Worm (Caenorhabditis elegans) whole organism, L1 larva: Measurements from ENCODE around the gene gpc-1.

Experiments
- C16A3.4 ChIP-seq: fragments of 150-350 bp; optimal IDR thresholded peaks from 2 replicates; lab custom pipeline; 2014; ENCODE audit warnings: missing biosample characterization, missing genetic modification characterization
- C34B4.2 ChIP-seq: sonication (generic microtip); optimal IDR thresholded peaks from 2 replicates; lab custom pipeline; 2017; ENCODE audit warnings: mild to moderate bottlenecking, missing genetic modification characterization, missing compliant biosample characterization
- F16B12.6 ChIP-seq: fragments of 150-350 bp; optimal IDR thresholded peaks from 2 replicates; lab custom pipeline; 2014; ENCODE audit warnings: missing biosample characterization, missing genetic modification characterization
- alr-1 ChIP-seq: fragments of 200-800 bp; sonication (Bioruptor generic); optimal IDR thresholded peaks from 2 replicates; lab custom pipeline; 2018; ENCODE audit warnings: borderline replicate concordance, mild to moderate bottlenecking, missing genetic modification characterization, missing compliant biosample characterization
- aly-2 ChIP-seq: fragments of 150-350 bp; optimal IDR thresholded peaks from 2 replicates; lab custom pipeline; 2014; ENCODE audit warnings: missing biosample characterization, missing genetic modification characterization
- ama-1 ChIP-seq: fragments of 150-350 bp; optimal IDR thresholded peaks from 2 replicates; lab custom pipeline; 2014
- ceh-82 ChIP-seq, 3 experiments: fragments of 150-350 bp in 1 of 3; sonication (generic microtip) in 2 of 3; optimal IDR thresholded peaks; 2 replicates each; lab custom pipeline; 2014 to 2017; ENCODE audit warnings: missing biosample characterization in 3 of 3, missing genetic modification characterization in 3 of 3
- ceh-88 ChIP-seq: fragments of 200-800 bp; sonication (Bioruptor generic); IDR thresholded peaks from 2 replicates; pipeline ENCODE4 v1.3.6; 2022; ENCODE audit warnings: missing genetic modification characterization, missing compliant biosample characterization
- ces-1 ChIP-seq: fragments of 150-350 bp; optimal IDR thresholded peaks from 2 replicates; lab custom pipeline; 2014; ENCODE audit warnings: missing biosample characterization, missing genetic modification reagents, missing genetic modification characterization
- efl-1 ChIP-seq, 4 experiments: fragments of 150-350 bp; optimal IDR thresholded peaks in 3 of 4; peaks in 1 of 4; 1 replicate in 1 of 4; 2 replicates in 3 of 4; lab custom pipeline; 2014; ENCODE audit warnings: missing biosample characterization in 2 of 4, missing genetic modification characterization in 2 of 4, missing genetic modification reagents in 2 of 4
- efl-3 ChIP-seq: fragments of 200-800 bp; sonication (Bioruptor generic); optimal IDR thresholded peaks from 2 replicates; lab custom pipeline; 2018; ENCODE audit warnings: mild to moderate bottlenecking, missing genetic modification characterization, missing compliant biosample characterization
- egl-13 ChIP-seq: sonication (generic microtip); optimal IDR thresholded peaks from 2 replicates; lab custom pipeline; 2016; ENCODE audit warnings: missing genotype, missing genetic modification reagents, missing genetic modification characterization, missing compliant biosample characterization
- fkh-10 ChIP-seq: sonication (generic microtip); optimal IDR thresholded peaks from 2 replicates; lab custom pipeline; 2017; ENCODE audit warnings: missing biosample characterization, missing genetic modification reagents, missing genetic modification characterization
- fkh-4 ChIP-seq: sonication (generic microtip); optimal IDR thresholded peaks from 2 replicates; lab custom pipeline; 2016; ENCODE audit warnings: missing compliant biosample characterization, missing genetic modification characterization, borderline replicate concordance
- fkh-8 ChIP-seq: sonication (generic microtip); optimal IDR thresholded peaks from 2 replicates; lab custom pipeline; 2016; ENCODE audit warnings: mild to moderate bottlenecking, missing genetic modification characterization, missing compliant biosample characterization
- hlh-4 ChIP-seq: sonication (generic microtip); optimal IDR thresholded peaks from 2 replicates; lab custom pipeline; 2016; ENCODE audit warnings: mild to moderate bottlenecking, missing genetic modification characterization, missing compliant biosample characterization
- irx-1 ChIP-seq: sonication (generic microtip); optimal IDR thresholded peaks from 2 replicates; lab custom pipeline; 2016; ENCODE audit warnings: missing genetic modification characterization, missing compliant biosample characterization
- jun-1 ChIP-seq: fragments of 150-350 bp; optimal IDR thresholded peaks from 2 replicates; lab custom pipeline; 2014; ENCODE audit warnings: missing biosample characterization, missing genetic modification reagents, missing genetic modification characterization
- lin-13 ChIP-seq: fragments of 150-350 bp; optimal IDR thresholded peaks from 2 replicates; lab custom pipeline; 2014; ENCODE audit warnings: missing biosample characterization, missing genetic modification reagents, missing genetic modification characterization
- lin-14 ChIP-seq: fragments of 200-800 bp; sonication (Bioruptor generic); optimal IDR thresholded peaks from 2 replicates; lab custom pipeline; 2018; ENCODE audit warnings: mild to moderate bottlenecking, missing genetic modification characterization, moderate library complexity, missing compliant biosample characterization
- lin-15B ChIP-seq: fragments of 150-350 bp; sonication (generic microtip); optimal IDR thresholded peaks from 3 replicates; lab custom pipeline; 2014; ENCODE audit warnings: missing biosample characterization, missing genetic modification characterization
- lin-35 ChIP-seq, 2 experiments: fragments of 150-350 bp; optimal IDR thresholded peaks; 2 replicates each; lab custom pipeline; 2014; ENCODE audit warnings: missing biosample characterization in 2 of 2, missing genetic modification characterization in 2 of 2, missing genetic modification reagents in 2 of 2
- lin-39 ChIP-seq: fragments of 150-350 bp; optimal IDR thresholded peaks from 2 replicates; lab custom pipeline; 2014; ENCODE audit warnings: missing biosample characterization, missing genetic modification reagents, missing genetic modification characterization
- lir-3 ChIP-seq: sonication (generic microtip); optimal IDR thresholded peaks from 2 replicates; lab custom pipeline; 2016; ENCODE audit warnings: mild to moderate bottlenecking, missing genetic modification characterization, moderate library complexity, missing compliant biosample characterization; ENCODE audit not compliant: poor library complexity
- mdl-1 ChIP-seq, 2 experiments: fragments of 150-350 bp; optimal IDR thresholded peaks; 2 replicates each; lab custom pipeline; 2014 to 2017; ENCODE audit warnings: missing biosample characterization in 2 of 2, missing genetic modification characterization in 2 of 2, inconsistent platforms in 1 of 2
- mef-2 ChIP-seq: fragments of 150-350 bp; optimal IDR thresholded peaks from 2 replicates; lab custom pipeline; 2014; ENCODE audit warnings: missing biosample characterization, missing genetic modification characterization
- mep-1 ChIP-seq: fragments of 150-350 bp; optimal IDR thresholded peaks from 2 replicates; lab custom pipeline; 2014; ENCODE audit warnings: missing biosample characterization, missing genetic modification characterization
- nhr-11 ChIP-seq: fragments of 150-350 bp; optimal IDR thresholded peaks from 2 replicates; lab custom pipeline; 2014; ENCODE audit warnings: missing biosample characterization, missing genetic modification characterization
- nhr-12 ChIP-seq: sonication (generic microtip); optimal IDR thresholded peaks from 2 replicates; lab custom pipeline; 2017; ENCODE audit warnings: missing biosample characterization, missing genetic modification characterization
- nhr-19 ChIP-seq: fragments of 200-800 bp; sonication (Bioruptor generic); conservative IDR thresholded peaks from 2 replicates; pipeline ENCODE4 v1.3.6; 2022; ENCODE audit warnings: missing genetic modification characterization, missing compliant biosample characterization
- nhr-20 ChIP-seq: sonication (generic microtip); optimal IDR thresholded peaks from 2 replicates; lab custom pipeline; 2016; ENCODE audit warnings: mild to moderate bottlenecking, missing genetic modification characterization, missing compliant biosample characterization
- nhr-28 ChIP-seq: fragments of 150-350 bp; optimal IDR thresholded peaks from 2 replicates; lab custom pipeline; 2014; ENCODE audit warnings: missing biosample characterization, missing genetic modification characterization
- nhr-47 ChIP-seq: sonication (generic microtip); optimal IDR thresholded peaks from 2 replicates; lab custom pipeline; 2016; ENCODE audit warnings: mild to moderate bottlenecking, missing genetic modification characterization, moderate library complexity, missing compliant biosample characterization
- nhr-71 ChIP-seq: sonication (generic microtip); optimal IDR thresholded peaks from 2 replicates; lab custom pipeline; 2016; ENCODE audit warnings: mild to moderate bottlenecking, missing genetic modification characterization, moderate library complexity, missing compliant biosample characterization
- nhr-84 ChIP-seq: sonication (generic microtip); optimal IDR thresholded peaks from 2 replicates; lab custom pipeline; 2017; ENCODE audit warnings: missing biosample characterization, missing genetic modification characterization
- nhr-85 ChIP-seq: sonication (generic microtip); peaks from one replicate; lab custom pipeline; 2016; ENCODE audit warnings: missing genetic modification characterization, inconsistent platforms, missing compliant biosample characterization
- nhr-90 ChIP-seq: sonication (generic microtip); optimal IDR thresholded peaks from 2 replicates; lab custom pipeline; 2016; ENCODE audit warnings: mild to moderate bottlenecking, missing genetic modification characterization, missing compliant biosample characterization; ENCODE audit not compliant: poor library complexity
- rnt-1 ChIP-seq: sonication (generic microtip); optimal IDR thresholded peaks from 2 replicates; lab custom pipeline; 2016; ENCODE audit warnings: mild to moderate bottlenecking, missing genetic modification characterization, moderate library complexity, missing compliant biosample characterization
- sox-4 ChIP-seq: sonication (generic microtip); optimal IDR thresholded peaks from 2 replicates; lab custom pipeline; 2016; ENCODE audit warnings: missing genetic modification characterization, missing compliant biosample characterization
- sup-37 ChIP-seq: fragments of 200-800 bp; sonication (Bioruptor generic); optimal IDR thresholded peaks from 2 replicates; lab custom pipeline; 2018; ENCODE audit warnings: mild to moderate bottlenecking, missing genetic modification characterization, missing compliant biosample characterization
- tbx-2 ChIP-seq: sonication (generic microtip); optimal IDR thresholded peaks from 2 replicates; lab custom pipeline; 2016; ENCODE audit warnings: missing genetic modification characterization, missing compliant biosample characterization
- tlp-1 ChIP-seq: fragments of 150-350 bp; optimal IDR thresholded peaks from 2 replicates; lab custom pipeline; 2014; ENCODE audit warnings: missing biosample characterization, missing genetic modification characterization
- unc-130 ChIP-seq: fragments of 150-350 bp; optimal IDR thresholded peaks from 2 replicates; lab custom pipeline; 2017; ENCODE audit warnings: missing biosample characterization, missing genetic modification characterization, inconsistent platforms
- unc-30 ChIP-seq: sonication (generic microtip); optimal IDR thresholded peaks from 2 replicates; lab custom pipeline; 2017; ENCODE audit warnings: missing biosample characterization, missing genetic modification characterization
- unc-62 ChIP-seq: fragments of 150-350 bp; optimal IDR thresholded peaks from 2 replicates; lab custom pipeline; 2014; ENCODE audit warnings: missing biosample characterization, missing genetic modification reagents, missing genetic modification characterization
- unc-86 ChIP-seq: sonication (generic microtip); optimal IDR thresholded peaks from 2 replicates; lab custom pipeline; 2016; ENCODE audit warnings: missing genetic modification characterization, missing compliant biosample characterization
- ztf-11 ChIP-seq, 2 experiments: sonication (generic microtip); optimal IDR thresholded peaks; 2 replicates each; lab custom pipeline; 2016 to 2017; ENCODE audit warnings: missing genetic modification characterization in 2 of 2, missing biosample characterization in 1 of 2, missing compliant biosample characterization in 1 of 2
- ztf-4 ChIP-seq: fragments of 150-350 bp; optimal IDR thresholded peaks from 2 replicates; lab custom pipeline; 2014; ENCODE audit warnings: missing biosample characterization, missing genetic modification characterization

The gpc-1 gene

ce11 chrX:12873688-12874364 lies 11.0 kb downstream of the gpc-1 start (continued):
- TF ChIP-seq ces-1, result no peak
- no peak for TF ChIP-seq lin-13 (GFP tag; lab: Kevin White, UChicago)
- no peak for TF ChIP-seq jun-1 (tag; lab: Kevin White, UChicago)
- peak; percentile 87 for TF ChIP-seq rnt-1 (tag; lab: Kevin White, UChicago)
- peak; percentile 20 for TF ChIP-seq lir-3 (tag; lab: Kevin White, UChicago)
- TF ChIP-seq nhr-20, result peak; percentile 58
- no peak for TF ChIP-seq aly-2 (tag; lab: Kevin White, UChicago)
- no peak for TF ChIP-seq sox-4 (tag; lab: Kevin White, UChicago)
- no peak for TF ChIP-seq fkh-8
- TF ChIP-seq unc-86 (tag; lab: Kevin White, UChicago), result no peak
- TF ChIP-seq unc-62, result no peak
- TF ChIP-seq nhr-84 (tag; lab: Kevin White, UChicago), result no peak
- peak; percentile 16 for TF ChIP-seq irx-1 (tag; lab: Kevin White, UChicago)
- no peak for TF ChIP-seq lin-15B (tag; lab: Kevin White, UChicago)
- TF ChIP-seq lin-39, result peak; percentile 44
- TF ChIP-seq ceh-82 (tag; optimal IDR thresholded peaks at IDR 0.05; lab: Kevin White, UChicago), result peak in 1 of 3 experiments; percentile 22
- TF ChIP-seq fkh-10 (GFP tag; lab: Kevin White, UChicago), result no peak
- TF ChIP-seq tbx-2, result peak; percentile 38
- no peak for TF ChIP-seq unc-30 (tag; lab: Kevin White, UChicago)
- TF ChIP-seq alr-1 (tag; lab: Kevin White, UChicago), result no peak
- TF ChIP-seq nhr-11 (tag; lab: Kevin White, UChicago), result peak; percentile 46
- no peak for TF ChIP-seq mdl-1 (tag; optimal IDR thresholded peaks at IDR 0.05; lab: Kevin White, UChicago)
- TF ChIP-seq nhr-28 (tag; lab: Kevin White, UChicago), result no peak
- peak; percentile 61 for TF ChIP-seq ztf-4 (tag; lab: Kevin White, UChicago)
- TF ChIP-seq nhr-19 (GFP tag; lab: Robert Waterston, UW), result peak; percentile 76
- TF ChIP-seq efl-1 (optimal IDR thresholded peaks at IDR 0.05; lab: Kevin White, UChicago), result peak in 1 of 2 experiments; percentile 2
- no peak for TF ChIP-seq efl-1 (GFP tag; optimal IDR thresholded peaks at IDR 0.05 in 1 of 2; lab: Kevin White, UChicago)
- TF ChIP-seq, all 84 proteins: peak for 23

- TF ChIP-seq F16B12.6 (tag; lab: Kevin White, UChicago) (no peak), unc-130 (tag; lab: Kevin White, UChicago) (peak; percentile 62), aly-2 (tag; lab: Kevin White, UChicago) (no peak), C16A3.4 (tag; lab: Kevin White, UChicago) (peak; percentile 52), egl-13 (tag; lab: Kevin White, UChicago) (peak; percentile 66), efl-3 (GFP tag; lab: Kevin White, UChicago) (no peak), nhr-85 (peak; percentile 96), tbx-2 (peak; percentile 90), efl-1 (optimal IDR thresholded peaks at IDR 0.05; lab: Kevin White, UChicago) (peak; percentile 32 to 42), efl-1 (GFP tag; optimal IDR thresholded peaks at IDR 0.05 in 1 of 2; lab: Kevin White, UChicago) (peak; percentile 1 to 93), lin-35 (GFP tag; optimal IDR thresholded peaks at IDR 0.05; lab: Kevin White, UChicago) (peak; percentile 31 to 85), ztf-11 (tag; optimal IDR thresholded peaks at IDR 0.05; lab: Kevin White, UChicago) (no peak), lin-14 (GFP tag; lab: Kevin White, UChicago) (peak; percentile 96), C34B4.2 (tag; lab: Kevin White, UChicago) (no peak), fkh-4 (no peak), ces-1 (no peak), jun-1 (tag; lab: Kevin White, UChicago) (peak; percentile 79), ceh-88 (GFP tag; lab: Robert Waterston, UW) (0 out of 2 replicates have a peak, but pooled peaks have one; percentile 31), nhr-71 (peak; percentile 98), nhr-12 (tag; lab: Kevin White, UChicago) (no peak), mef-2 (tag; lab: Kevin White, UChicago) (peak; percentile 74), tlp-1 (no peak), nhr-84 (tag; lab: Kevin White, UChicago) (no peak), nhr-47 (tag; lab: Kevin White, UChicago) (peak; percentile 82), hlh-4 (tag; lab: Kevin White, UChicago) (no peak), nhr-90 (tag; lab: Kevin White, UChicago) (peak; percentile 95), ama-1 (lab: Kevin White, UChicago) (no peak), sup-37 (peak; percentile 40), mep-1 (peak; percentile 66)
These were observed 12.5 kb downstream of the gpc-1 start for ce11 chrX:12872022-12872888.
